Worm (Caenorhabditis elegans) whole organism, young adult: Measurements from ENCODE around the gene denn-4.

ENCODE experiments used
- B0019.2 ChIP-seq: fragments of 200-800 bp; sonication (Bioruptor generic); conservative IDR thresholded peaks from 2 replicates; pipeline ENCODE4 v1.3.6; 2022; ENCODE audit warnings: missing genetic modification reagents, missing genetic modification characterization, missing compliant biosample characterization
- B0261.1 ChIP-seq: sonication (generic microtip); optimal IDR thresholded peaks from 2 replicates; lab custom pipeline; 2016; ENCODE audit warnings: mild to moderate bottlenecking, missing genetic modification characterization, moderate library complexity, missing compliant biosample characterization
- D2030.7 ChIP-seq: fragments of 200-800 bp; sonication (Bioruptor generic); IDR thresholded peaks from 2 replicates; pipeline ENCODE4 v1.3.6; 2022; ENCODE audit warnings: missing genetic modification reagents, missing genetic modification characterization, missing compliant biosample characterization
- F23B12.7 ChIP-seq: sonication (generic microtip); optimal IDR thresholded peaks from 2 replicates; lab custom pipeline; 2017; ENCODE audit warnings: missing genetic modification characterization, mild to moderate bottlenecking, missing compliant biosample characterization, antibody characterized with exemption, moderate library complexity; ENCODE audit not compliant: insufficient read depth
- F33H1.4 ChIP-seq: fragments of 200-800 bp; sonication (Bioruptor generic); IDR thresholded peaks from 2 replicates; pipeline ENCODE4 v1.3.6; 2022; ENCODE audit warnings: missing genetic modification reagents, missing genetic modification characterization, missing compliant biosample characterization
- F49E8.2 ChIP-seq: sonication (generic microtip); optimal IDR thresholded peaks from 3 replicates; lab custom pipeline; 2017; ENCODE audit warnings: missing genetic modification characterization, mild to moderate bottlenecking, missing compliant biosample characterization, antibody characterized with exemption, moderate library complexity; ENCODE audit not compliant: insufficient read depth
- F57A8.1 ChIP-seq: fragments of 200-800 bp; sonication (Bioruptor generic); optimal IDR thresholded peaks from 2 replicates; lab custom pipeline; 2018; ENCODE audit warnings: mild to moderate bottlenecking, missing genetic modification characterization, moderate library complexity, missing compliant biosample characterization
- K11D2.4 ChIP-seq: fragments of 200-800 bp; sonication (Bioruptor generic); IDR thresholded peaks from 2 replicates; pipeline ENCODE4 v1.3.6; 2022; ENCODE audit warnings: missing genetic modification reagents, missing genetic modification characterization, missing compliant biosample characterization
- K12H6.12 ChIP-seq: fragments of 200-800 bp; sonication (Bioruptor generic); optimal IDR thresholded peaks from 2 replicates; lab custom pipeline; 2018; ENCODE audit warnings: mild to moderate bottlenecking, missing genetic modification characterization, missing compliant biosample characterization
- akir-1 ChIP-seq: fragments of 200-800 bp; sonication (Bioruptor generic); optimal IDR thresholded peaks from 2 replicates; lab custom pipeline; 2018; ENCODE audit warnings: mild to moderate bottlenecking, missing genetic modification characterization, moderate library complexity, missing compliant biosample characterization
- aptf-2 ChIP-seq: fragments of 200-800 bp; sonication (Bioruptor generic); conservative IDR thresholded peaks from 2 replicates; pipeline ENCODE4 v1.3.6; 2022; ENCODE audit warnings: missing genetic modification reagents, missing genetic modification characterization, missing compliant biosample characterization
- aptf-3 ChIP-seq: fragments of 200-800 bp; sonication (Bioruptor generic); IDR thresholded peaks from 2 replicates; pipeline ENCODE4 v1.3.6; 2022; ENCODE audit warnings: missing genetic modification characterization, missing compliant biosample characterization
- atf-7 ChIP-seq: sonication (generic microtip); optimal IDR thresholded peaks from 2 replicates; lab custom pipeline; 2017; ENCODE audit warnings: mild to moderate bottlenecking, missing genetic modification characterization, missing compliant biosample characterization
- attf-3 ChIP-seq: fragments of 200-800 bp; sonication (Bioruptor generic); conservative IDR thresholded peaks from 2 replicates; pipeline ENCODE4 v1.3.6; 2022; ENCODE audit warnings: missing genetic modification reagents, missing genetic modification characterization, missing compliant biosample characterization
- attf-5 ChIP-seq: fragments of 200-800 bp; sonication (Bioruptor generic); optimal IDR thresholded peaks from 2 replicates; lab custom pipeline; 2018; ENCODE audit warnings: mild to moderate bottlenecking, missing genetic modification characterization, missing compliant biosample characterization
- attf-6 ChIP-seq: fragments of 200-800 bp; sonication (Bioruptor generic); IDR thresholded peaks from 2 replicates; pipeline ENCODE4 v1.3.6; 2022; ENCODE audit warnings: missing genetic modification reagents, missing genetic modification characterization, missing compliant biosample characterization
- ccch-3 ChIP-seq: fragments of 200-800 bp; sonication (Bioruptor generic); optimal IDR thresholded peaks from 2 replicates; lab custom pipeline; 2018; ENCODE audit warnings: mild to moderate bottlenecking, missing genetic modification characterization, missing compliant biosample characterization
- ceh-91 ChIP-seq: fragments of 200-800 bp; sonication (Bioruptor generic); IDR thresholded peaks from 2 replicates; pipeline ENCODE4 v1.3.6; 2022; ENCODE audit warnings: missing genetic modification reagents, missing genetic modification characterization, missing compliant biosample characterization
- chd-7 ChIP-seq: sonication (generic microtip); optimal IDR thresholded peaks from 2 replicates; lab custom pipeline; 2016; ENCODE audit warnings: mild to moderate bottlenecking, missing genetic modification characterization, moderate library complexity, missing compliant biosample characterization
- dox-1 ChIP-seq: fragments of 200-800 bp; sonication (Bioruptor generic); IDR thresholded peaks from 2 replicates; pipeline ENCODE4 v1.3.6; 2022; ENCODE audit warnings: missing genetic modification reagents, missing genetic modification characterization, missing compliant biosample characterization
- egl-44 ChIP-seq: fragments of 200-800 bp; sonication (Bioruptor generic); IDR thresholded peaks from 2 replicates; pipeline ENCODE4 v1.3.6; 2022; ENCODE audit warnings: missing genetic modification reagents, missing genetic modification characterization, missing compliant biosample characterization
- egrh-3 ChIP-seq: fragments of 200-800 bp; sonication (Bioruptor generic); IDR thresholded peaks from 2 replicates; pipeline ENCODE4 v1.3.6; 2022; ENCODE audit warnings: missing genetic modification reagents, missing genetic modification characterization, missing compliant biosample characterization
- him-1 ChIP-seq: sonication (generic microtip); optimal IDR thresholded peaks from 2 replicates; lab custom pipeline; 2016; ENCODE audit warnings: missing genotype, missing genetic modification reagents, missing genetic modification characterization, missing compliant biosample characterization
- hmg-1.2 ChIP-seq: fragments of 200-800 bp; sonication (Bioruptor generic); IDR thresholded peaks from 2 replicates; pipeline ENCODE4 v1.3.6; 2022; ENCODE audit warnings: missing genetic modification reagents, missing genetic modification characterization, missing compliant biosample characterization
- lag-1 ChIP-seq: fragments of 200-800 bp; sonication (Bioruptor generic); IDR thresholded peaks from 2 replicates; pipeline ENCODE4 v1.3.6; 2022; ENCODE audit warnings: missing genetic modification reagents, missing genetic modification characterization, missing compliant biosample characterization
- lin-26 ChIP-seq: fragments of 200-800 bp; sonication (Bioruptor generic); IDR thresholded peaks from 2 replicates; pipeline ENCODE4 v1.3.6; 2022; ENCODE audit warnings: missing genetic modification reagents, missing genetic modification characterization, missing compliant biosample characterization
- lsl-1 ChIP-seq: fragments of 200-800 bp; sonication (Bioruptor generic); optimal IDR thresholded peaks from 2 replicates; lab custom pipeline; 2018; ENCODE audit warnings: mild to moderate bottlenecking, missing genetic modification characterization, moderate library complexity, missing compliant biosample characterization
- lsy-27 ChIP-seq: sonication (generic microtip); optimal IDR thresholded peaks from 2 replicates; lab custom pipeline; 2017; ENCODE audit warnings: missing genetic modification characterization, mild to moderate bottlenecking, missing compliant biosample characterization, antibody characterized with exemption, missing genotype, borderline replicate concordance; ENCODE audit not compliant: insufficient read depth
- madf-3 ChIP-seq: fragments of 200-800 bp; sonication (Bioruptor generic); IDR thresholded peaks from 2 replicates; pipeline ENCODE4 v1.3.6; 2022; ENCODE audit warnings: missing genetic modification reagents, missing genetic modification characterization, missing compliant biosample characterization
- madf-6 ChIP-seq: fragments of 200-800 bp; sonication (Bioruptor generic); IDR thresholded peaks from 2 replicates; pipeline ENCODE4 v1.3.6; 2022; ENCODE audit warnings: missing genetic modification reagents, missing genetic modification characterization, missing compliant biosample characterization
- mes-4 ChIP-seq: sonication (generic microtip); optimal IDR thresholded peaks from 2 replicates; lab custom pipeline; 2016; ENCODE audit warnings: missing genotype, missing genetic modification characterization, missing compliant biosample characterization
- nhr-27 ChIP-seq: fragments of 200-800 bp; sonication (Bioruptor generic); optimal IDR thresholded peaks from 2 replicates; lab custom pipeline; 2018; ENCODE audit warnings: mild to moderate bottlenecking, missing genetic modification characterization, moderate library complexity, missing compliant biosample characterization
- nhr-90 ChIP-seq: sonication (generic microtip); optimal IDR thresholded peaks from 2 replicates; lab custom pipeline; 2016; ENCODE audit warnings: missing genotype, mild to moderate bottlenecking, missing genetic modification characterization, missing compliant biosample characterization
- pha-4 ChIP-seq: fragments of 150-350 bp; sonication (generic microtip); optimal IDR thresholded peaks from 2 replicates; lab custom pipeline; 2014; ENCODE audit warnings: missing biosample characterization, missing genetic modification reagents, missing genetic modification characterization
- tlf-1 ChIP-seq: fragments of 200-800 bp; sonication (Bioruptor generic); optimal IDR thresholded peaks from 2 replicates; lab custom pipeline; 2018; ENCODE audit warnings: mild to moderate bottlenecking, missing genetic modification characterization, missing compliant biosample characterization
- unc-130 ChIP-seq: sonication (generic microtip); optimal IDR thresholded peaks from 2 replicates; lab custom pipeline; 2016; ENCODE audit warnings: missing genetic modification reagents, missing genetic modification characterization, missing compliant biosample characterization
- zfh-2 ChIP-seq: fragments of 200-800 bp; sonication (Bioruptor generic); conservative IDR thresholded peaks from 2 replicates; pipeline ENCODE4 v1.3.6; 2022; ENCODE audit warnings: missing genetic modification reagents, missing genetic modification characterization, missing compliant biosample characterization
- zim-3 ChIP-seq: sonication (generic microtip); optimal IDR thresholded peaks from 2 replicates; lab custom pipeline; 2017; ENCODE audit warnings: mild to moderate bottlenecking, missing genetic modification characterization, moderate library complexity, missing compliant biosample characterization
- ztf-25 ChIP-seq: fragments of 200-800 bp; sonication (Bioruptor generic); IDR thresholded peaks from 2 replicates; pipeline ENCODE4 v1.3.6; 2022; ENCODE audit warnings: missing genetic modification reagents, missing genetic modification characterization, missing compliant biosample characterization
- ztf-26 ChIP-seq: sonication (generic microtip); optimal IDR thresholded peaks from 2 replicates; lab custom pipeline; 2017; ENCODE audit warnings: missing genetic modification characterization, missing compliant biosample characterization
- ztf-6 ChIP-seq: fragments of 200-800 bp; sonication (Bioruptor generic); IDR thresholded peaks from 2 replicates; pipeline ENCODE4 v1.3.6; 2022; ENCODE audit warnings: missing genetic modification reagents, missing genetic modification characterization, missing compliant biosample characterization

Gene denn-4

DNA sequence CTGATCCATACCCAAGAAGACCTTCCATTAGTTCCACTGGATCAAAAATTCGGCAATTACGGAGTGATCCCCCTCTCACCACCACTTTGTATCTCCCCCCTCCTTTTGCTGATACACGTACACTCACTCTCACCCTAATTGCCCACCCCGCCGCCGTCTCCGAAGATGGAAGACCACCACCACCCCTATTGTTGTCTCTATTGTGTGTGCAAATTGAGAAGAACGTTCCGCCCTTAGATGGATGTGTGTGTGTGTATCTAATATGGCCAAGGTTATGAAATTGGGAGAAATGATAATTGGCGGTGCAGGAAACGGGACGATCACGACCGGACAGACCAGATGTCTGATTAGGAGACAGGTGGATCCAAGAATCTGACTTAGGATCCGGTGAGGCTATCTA lies 7.6 kb upstream of the denn-4 start:
- TF ChIP-seq F23B12.7, result no peak
- TF ChIP-seq aptf-3 (GFP tag; lab: Robert Waterston, UW), result no peak
- no peak for TF ChIP-seq ztf-6 (GFP tag; lab: Robert Waterston, UW)
- no peak for TF ChIP-seq lsy-27 (tag; lab: Kevin White, UChicago)
- no peak for TF ChIP-seq dox-1 (GFP tag; lab: Robert Waterston, UW)
- no peak for TF ChIP-seq akir-1 (GFP tag; lab: Kevin White, UChicago)
- TF ChIP-seq B0019.2 (GFP tag; lab: Robert Waterston, UW), result no peak
- no peak for TF ChIP-seq madf-3 (GFP tag; lab: Robert Waterston, UW)
- TF ChIP-seq ccch-3 (GFP tag; lab: Kevin White, UChicago), result no peak
- TF ChIP-seq nhr-90 (tag; lab: Kevin White, UChicago), result no peak
- TF ChIP-seq attf-5 (GFP tag; lab: Kevin White, UChicago), result no peak
- TF ChIP-seq unc-130 (GFP tag; lab: Kevin White, UChicago), result no peak
- no peak for TF ChIP-seq F33H1.4 (GFP tag; lab: Robert Waterston, UW)
- no peak for TF ChIP-seq him-1 (tag; lab: Kevin White, UChicago)
- no peak for TF ChIP-seq madf-6 (GFP tag; lab: Robert Waterston, UW)
- no peak for TF ChIP-seq B0261.1 (tag; lab: Kevin White, UChicago)
- no peak for TF ChIP-seq aptf-2 (GFP tag; lab: Robert Waterston, UW)
- no peak for TF ChIP-seq lag-1
- no peak for TF ChIP-seq ceh-91

DNA sequence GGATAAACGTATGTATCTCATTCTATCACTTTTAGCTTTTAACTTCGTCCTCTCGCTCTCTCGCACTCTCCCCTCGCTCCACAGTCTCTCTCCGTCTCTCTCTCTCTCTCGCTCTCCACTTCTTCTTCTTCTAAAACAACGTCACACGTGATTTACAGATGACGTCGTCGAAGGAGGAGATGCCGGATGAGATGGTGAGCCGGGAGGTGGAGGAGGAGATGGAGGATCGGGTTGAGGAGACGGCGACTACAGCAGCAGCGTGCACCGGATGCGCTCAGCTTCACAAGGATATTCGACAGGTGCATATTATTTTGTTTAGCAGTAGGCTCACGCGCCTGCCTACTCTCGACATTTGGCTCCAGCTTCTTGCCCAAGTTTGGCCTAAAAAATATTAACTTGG lies 6.0 kb upstream of the denn-4 start, which contains the start of gene elt-6:
Gene elt-6, plus strand, starts transcription at position 159 of the 400 bp plus-strand sequence.
- TF ChIP-seq lsl-1 (GFP tag; lab: Kevin White, UChicago) (no peak), F57A8.1 (GFP tag; lab: Kevin White, UChicago) (no peak), nhr-27 (no peak), zfh-2 (peak; percentile 75), attf-3 (GFP tag; lab: Robert Waterston, UW) (no peak), mes-4 (tag; lab: Kevin White, UChicago) (no peak), K11D2.4 (GFP tag; lab: Robert Waterston, UW) (no peak), B0261.1 (tag; lab: Kevin White, UChicago) (no peak), egl-44 (GFP tag; lab: Robert Waterston, UW) (no peak), unc-130 (GFP tag; lab: Kevin White, UChicago) (no peak), tlf-1 (GFP tag; lab: Kevin White, UChicago) (no peak), hmg-1.2 (peak; percentile 31; the same call in 1 of the 2 replicates), atf-7 (tag; lab: Kevin White, UChicago) (no peak), B0019.2 (GFP tag; lab: Robert Waterston, UW) (no peak), F49E8.2 (no peak), egrh-3 (GFP tag; lab: Robert Waterston, UW) (0 out of 2 replicates have a peak, but pooled peaks have one; percentile 40), K12H6.12 (tag; lab: Kevin White, UChicago) (no peak), aptf-2 (GFP tag; lab: Robert Waterston, UW) (no peak), attf-6 (no peak), ztf-25 (GFP tag; lab: Robert Waterston, UW) (no peak), lin-26 (no peak), zim-3 (tag; lab: Kevin White, UChicago) (no peak), pha-4 (tag; lab: Kevin White, UChicago) (no peak), ztf-26 (tag; lab: Kevin White, UChicago) (no peak), chd-7 (tag; lab: Kevin White, UChicago) (peak; percentile 15), D2030.7 (GFP tag; lab: Robert Waterston, UW) (no peak)
